Worm (Caenorhabditis elegans): ENCODE data around the gene cka-1.

Gene cka-1

ce11 chrIV:9718396-9718795, 19.0 kb downstream of the cka-1 start:
- TF ChIP-seq Y95B8A.8 (GFP tag; IDR thresholded peaks at IDR 0.05) (no peak), attf-5 (GFP tag; optimal IDR thresholded peaks at IDR 0.05) (peak; percentile 74), ztf-28 (GFP tag; IDR thresholded peaks at IDR 0.05) (no peak), aptf-3 (GFP tag; IDR thresholded peaks at IDR 0.05) (no peak), tbp1 (GFP tag; optimal IDR thresholded peaks at IDR 0.05) (peak; percentile 18), lin-26 (GFP tag; IDR thresholded peaks at IDR 0.05) (no peak), unc-62 (GFP tag; optimal IDR thresholded peaks at IDR 0.05) (no peak), Y53G8AR.9 (GFP tag; conservative IDR thresholded peaks at IDR 0.05) (0 out of 2 replicates have a peak, but pooled peaks have one; percentile 22), F57A8.1 (GFP tag; optimal IDR thresholded peaks at IDR 0.05) (no peak), ztf-22 (GFP tag; optimal IDR thresholded peaks at IDR 0.05) (no peak), lir-1 (GFP tag; conservative IDR thresholded peaks at IDR 0.05) (no peak), attf-3 (GFP tag; conservative IDR thresholded peaks at IDR 0.05) (no peak), B0336.3 (GFP tag; IDR thresholded peaks at IDR 0.05) (no peak), nhr-90 (tag; optimal IDR thresholded peaks at IDR 0.05) (no peak), T26A5.8 (tag; optimal IDR thresholded peaks at IDR 0.05) (no peak), ekl-4 (GFP tag; IDR thresholded peaks at IDR 0.05) (no peak), lag-1 (GFP tag; IDR thresholded peaks at IDR 0.05) (no peak), sea-2 (GFP tag; IDR thresholded peaks at IDR 0.05) (no peak), ccch-3 (GFP tag; optimal IDR thresholded peaks at IDR 0.05) (no peak), sptf-2 (GFP tag; optimal IDR thresholded peaks at IDR 0.05) (no peak), K11D2.4 (GFP tag; IDR thresholded peaks at IDR 0.05) (peak; percentile 35; the same call in 1 of the 2 replicates), F52B5.7 (tag; optimal IDR thresholded peaks at IDR 0.05) (no peak), hrde-1 (tag; optimal IDR thresholded peaks at IDR 0.05; ENCODE audit: borderline replicate concordance) (no peak), F10E7.11 (tag; optimal IDR thresholded peaks at IDR 0.05) (no peak), ztf-25 (GFP tag; IDR thresholded peaks at IDR 0.05) (no peak), dpl-1 (GFP tag; optimal IDR thresholded peaks at IDR 0.05) (no peak), F23B12.7 (tag; optimal IDR thresholded peaks at IDR 0.05; ENCODE audit: insufficient read depth) (no peak), F39B2.1 (GFP tag; IDR thresholded peaks at IDR 0.05) (no peak), lsl-1 (GFP tag; optimal IDR thresholded peaks at IDR 0.05) (no peak), ets-4 (GFP tag; optimal IDR thresholded peaks at IDR 0.05) (no peak), ama-1 (optimal IDR thresholded peaks at IDR 0.05) (no peak), ama-1 (GFP tag; optimal IDR thresholded peaks at IDR 0.05) (no peak), Y67H2A.10 (GFP tag; conservative IDR thresholded peaks at IDR 0.05) (no peak), hlh-12 (tag; optimal IDR thresholded peaks at IDR 0.05) (no peak), ZK185.1 (tag; optimal IDR thresholded peaks at IDR 0.05; ENCODE audit: poor library complexity, severe bottlenecking) (no peak), C17E4.6 (GFP tag; IDR thresholded peaks at IDR 0.05) (no peak), nfya-2 (GFP tag; IDR thresholded peaks at IDR 0.05) (no peak), lin-40 (tag; optimal IDR thresholded peaks at IDR 0.05) (peak; percentile 76), pbrm-1 (GFP tag; IDR thresholded peaks at IDR 0.05) (peak; percentile 35; the same call in 1 of the 2 replicates), efl-1 (GFP tag; optimal IDR thresholded peaks at IDR 0.05) (no peak), akir-1 (GFP tag; optimal IDR thresholded peaks at IDR 0.05) (no peak), ztf-26 (tag; optimal IDR thresholded peaks at IDR 0.05) (no peak), somi-1 (GFP tag; optimal IDR thresholded peaks at IDR 0.05) (peak; percentile 17), ceh-27 (GFP tag; optimal IDR thresholded peaks at IDR 0.05) (no peak), nfyb-1 (GFP tag; IDR thresholded peaks at IDR 0.05) (0 out of 2 replicates have a peak, but pooled peaks have one; percentile 36), ztf-6 (GFP tag; IDR thresholded peaks at IDR 0.05) (no peak), egl-18 (GFP tag; IDR thresholded peaks at IDR 0.05) (no peak), zim-3 (tag; optimal IDR thresholded peaks at IDR 0.05) (no peak), F49E8.2 (tag; optimal IDR thresholded peaks at IDR 0.05; ENCODE audit: insufficient read depth) (no peak), repo-1 (tag; optimal IDR thresholded peaks at IDR 0.05) (no peak)

All from whole organism, young adult.